Worm (Caenorhabditis elegans): ENCODE results near the gene F42G8.8.
A peak's percentile ranks its signal among the peaks of the same experiment; 100 is the strongest.

The F42G8.8 gene

DNA sequence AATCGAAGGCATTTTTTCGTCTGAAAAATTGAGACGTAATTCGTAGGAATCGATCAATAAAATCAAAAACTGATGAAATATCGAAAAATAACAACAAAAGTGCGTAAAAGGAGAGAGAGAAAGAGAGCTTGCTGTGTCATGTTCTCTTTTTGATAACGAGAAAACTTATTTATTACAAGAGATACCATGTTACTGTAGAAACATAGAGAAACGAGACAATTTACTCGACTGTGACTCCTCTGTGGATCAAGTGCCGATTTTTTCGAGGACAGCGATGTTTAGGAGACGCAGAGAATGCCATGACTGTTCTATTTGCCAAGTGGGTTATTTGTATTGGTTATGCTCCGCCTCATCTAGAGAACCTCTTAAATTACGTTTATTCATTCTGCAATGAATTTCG lies 14.6 kb downstream of the F42G8.8 start, which contains the start of gene sph-1 (continued):
- TF ChIP-seq ztf-7 (tag; optimal IDR thresholded peaks at IDR 0.05) (peak; percentile 20), lin-29 (GFP tag; IDR thresholded peaks at IDR 0.05) (no peak), nhr-76 (tag; optimal IDR thresholded peaks at IDR 0.05) (no peak), zag-1 (tag; optimal IDR thresholded peaks at IDR 0.05) (no peak), ces-1 (GFP tag; optimal IDR thresholded peaks at IDR 0.05) (no peak), attf-4 (tag; optimal IDR thresholded peaks at IDR 0.05) (no peak), mep-1 (tag; optimal IDR thresholded peaks at IDR 0.05) (peak; percentile 75), ZK337.2 (GFP tag; IDR thresholded peaks at IDR 0.05) (no peak), mxl-3 (GFP tag; optimal IDR thresholded peaks at IDR 0.05) (peak; percentile 15), tra-1 (GFP tag; IDR thresholded peaks at IDR 0.05) (no peak), snpc-4 (tag; optimal IDR thresholded peaks at IDR 0.05) (no peak), saeg-2 (GFP tag; IDR thresholded peaks at IDR 0.05) (no peak), egl-27 (tag; optimal IDR thresholded peaks at IDR 0.05) (no peak), nhr-11 (tag; optimal IDR thresholded peaks at IDR 0.05) (no peak), lin-39 (tag; optimal IDR thresholded peaks at IDR 0.05) (no peak), unc-39 (tag; optimal IDR thresholded peaks at IDR 0.05) (no peak), dmd-9 (GFP tag; IDR thresholded peaks at IDR 0.05) (no peak), lin-13 (GFP tag; optimal IDR thresholded peaks at IDR 0.05) (no peak), zip-11 (GFP tag; IDR thresholded peaks at IDR 0.05) (no peak), aha-1 (tag) (no peak), dmd-8 (GFP tag; IDR thresholded peaks at IDR 0.05) (no peak), T26A8.4 (GFP tag; IDR thresholded peaks at IDR 0.05) (no peak), ceh-28 (tag; optimal IDR thresholded peaks at IDR 0.05) (no peak), Y48G9A.11 (GFP tag; IDR thresholded peaks at IDR 0.05) (no peak), lin-38 (GFP tag; IDR thresholded peaks at IDR 0.05) (peak; percentile 43), daf-8 (GFP tag; IDR thresholded peaks at IDR 0.05) (no peak), zip-2 (tag; optimal IDR thresholded peaks at IDR 0.05) (no peak), nhr-41 (GFP tag; IDR thresholded peaks at IDR 0.05) (no peak), spr-3 (GFP tag; optimal IDR thresholded peaks at IDR 0.05) (no peak), F44E2.7 (GFP tag; IDR thresholded peaks at IDR 0.05) (no peak), egl-43 (GFP tag; IDR thresholded peaks at IDR 0.05) (no peak), lsy-2 (tag; optimal IDR thresholded peaks at IDR 0.05) (peak in 1 of 2 experiments; percentile 65), mdl-1 (tag; optimal IDR thresholded peaks at IDR 0.05) (peak in 1 of 2 experiments; percentile 39), nhr-48 (tag; optimal IDR thresholded peaks at IDR 0.05) (no peak), daf-19 (GFP tag; conservative IDR thresholded peaks at IDR 0.05) (no peak), nhr-6 (tag; optimal IDR thresholded peaks at IDR 0.05) (peak; percentile 31), pqm-1 (tag; optimal IDR thresholded peaks at IDR 0.05) (peak; percentile 63), ztf-11 (tag; optimal IDR thresholded peaks at IDR 0.05) (no peak), madf-9 (GFP tag; conservative IDR thresholded peaks at IDR 0.05) (no peak)

DNA sequence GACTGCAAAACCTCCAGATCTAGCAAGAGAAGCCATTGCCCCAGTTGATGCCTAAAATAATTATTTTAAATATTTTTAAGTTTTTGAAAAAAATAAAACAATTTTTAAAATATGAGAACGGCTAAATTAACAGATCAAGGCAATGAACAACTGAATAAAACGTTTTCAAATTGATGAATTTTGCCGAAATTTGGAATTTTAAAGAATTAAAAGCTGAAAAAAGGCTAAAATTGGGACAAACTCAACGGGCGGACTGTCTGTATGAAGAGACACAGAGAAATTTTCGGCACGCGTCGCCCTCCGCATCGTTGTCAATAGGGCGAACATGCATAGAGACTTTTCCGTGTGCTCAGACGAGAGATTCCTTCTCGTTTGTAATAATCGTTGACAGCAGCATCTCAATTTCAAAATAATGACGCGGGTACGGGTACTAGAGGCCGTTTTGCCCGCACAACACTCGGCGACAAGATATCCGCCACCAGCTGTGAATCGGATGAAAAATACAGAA lies 17.2 kb downstream of the F42G8.8 start, which contains the start of the genes isp-1 and islo-1:
TSS of gene isp-1 (minus strand) at position 51 of the 508 bp plus-strand sequence.
TSS of gene islo-1 (plus strand) at position 385 of the 508 bp plus-strand sequence.
- TF ChIP-seq ctbp-1 (GFP tag; IDR thresholded peaks at IDR 0.05), result no peak
- TF ChIP-seq zfp-2 (tag; optimal IDR thresholded peaks at IDR 0.05), result no peak
- TF ChIP-seq nhr-48 (tag; optimal IDR thresholded peaks at IDR 0.05), result no peak
- no peak for TF ChIP-seq dmd-8 (GFP tag; IDR thresholded peaks at IDR 0.05)
- TF ChIP-seq daf-19 (GFP tag; conservative IDR thresholded peaks at IDR 0.05), result no peak
- no peak for TF ChIP-seq F49E8.2 (tag; optimal IDR thresholded peaks at IDR 0.05; ENCODE audit: borderline replicate concordance)
- TF ChIP-seq nhr-6 (tag; optimal IDR thresholded peaks at IDR 0.05), result peak; percentile 63
- TF ChIP-seq zip-11 (GFP tag; IDR thresholded peaks at IDR 0.05), result no peak
- peak; percentile 1 for TF ChIP-seq lin-15B (tag; optimal IDR thresholded peaks at IDR 0.05)
- TF ChIP-seq zfp-3 (GFP tag; conservative IDR thresholded peaks at IDR 0.05), result no peak
- TF ChIP-seq snpc-4 (tag; optimal IDR thresholded peaks at IDR 0.05), result no peak
- TF ChIP-seq hif-1 (tag; optimal IDR thresholded peaks at IDR 0.05), result no peak
- no peak for TF ChIP-seq fos-1 (tag; optimal IDR thresholded peaks at IDR 0.05)
- TF ChIP-seq daf-8 (GFP tag; IDR thresholded peaks at IDR 0.05), result no peak
- TF ChIP-seq unc-62 (GFP tag; optimal IDR thresholded peaks at IDR 0.05 in 1 of 2), result no peak
- no peak for TF ChIP-seq unc-62 (tag; optimal IDR thresholded peaks at IDR 0.05)
- no peak for TF ChIP-seq gei-8 (GFP tag; optimal IDR thresholded peaks at IDR 0.05)
- no peak for TF ChIP-seq ceh-20 (GFP tag; IDR thresholded peaks at IDR 0.05)
- no peak for TF ChIP-seq spr-3 (GFP tag; optimal IDR thresholded peaks at IDR 0.05)
- TF ChIP-seq lin-29 (GFP tag; IDR thresholded peaks at IDR 0.05), result no peak
- TF ChIP-seq zag-1 (tag; optimal IDR thresholded peaks at IDR 0.05), result no peak
- TF ChIP-seq ztf-7 (tag; optimal IDR thresholded peaks at IDR 0.05), result no peak
- peak; percentile 11 for TF ChIP-seq mxl-3 (GFP tag; optimal IDR thresholded peaks at IDR 0.05)
- TF ChIP-seq madf-5 (GFP tag; IDR thresholded peaks at IDR 0.05), result no peak
- no peak for TF ChIP-seq ceh-82 (tag; optimal IDR thresholded peaks at IDR 0.05)
- TF ChIP-seq madf-9 (GFP tag; conservative IDR thresholded peaks at IDR 0.05), result no peak
- peak; percentile 91 for TF ChIP-seq lin-38 (GFP tag; IDR thresholded peaks at IDR 0.05)

Measured in whole organism, L4 larva.